Fruit fly (Drosophila melanogaster) whole organism, embryonic: ENCODE data around the gene CG31974.

Experiments used
- Antp ChIP-seq: fragments of 200-800 bp; sonication (Bioruptor generic); optimal IDR thresholded peaks from 3 replicates; lab custom pipeline; 2016; ENCODE audit warnings: missing biosample characterization, missing genetic modification characterization
- Bgb ChIP-seq: fragments of 200-800 bp; sonication (Bioruptor generic); IDR thresholded peaks from 2 replicates; pipeline ENCODE4 v1.3.6; 2022; ENCODE audit warnings: missing biosample characterization, missing genetic modification characterization; ENCODE audit not compliant: partially characterized antibody
- CG11504 ChIP-seq: fragments of 200-800 bp; sonication (Bioruptor generic); optimal IDR thresholded peaks from 3 replicates; lab custom pipeline; 2019; ENCODE audit warnings: missing biosample characterization, mild to moderate bottlenecking, missing genetic modification characterization, moderate library complexity
- CG12071 ChIP-seq: fragments of 200-800 bp; sonication (Bioruptor generic); optimal IDR thresholded peaks from 3 replicates; lab custom pipeline; 2018; ENCODE audit warnings: missing biosample characterization, mild to moderate bottlenecking, missing genetic modification characterization
- CG12219 ChIP-seq: fragments of 200-800 bp; sonication (Bioruptor generic); optimal IDR thresholded peaks from 3 replicates; lab custom pipeline; 2018; ENCODE audit warnings: missing biosample characterization, mild to moderate bottlenecking, missing genetic modification characterization
- CG12769 ChIP-seq: fragments of 200-800 bp; sonication (Bioruptor generic); optimal IDR thresholded peaks from 2 replicates; lab custom pipeline; 2019; ENCODE audit warnings: missing biosample characterization, mild to moderate bottlenecking, missing genetic modification characterization, moderate library complexity
- CG13123 ChIP-seq: fragments of 200-800 bp; sonication (Bioruptor generic); optimal IDR thresholded peaks from 2 replicates; lab custom pipeline; 2016; ENCODE audit warnings: missing biosample characterization, missing genetic modification characterization
- CG13775 ChIP-seq: fragments of 200-800 bp; sonication (Bioruptor generic); optimal IDR thresholded peaks from 3 replicates; lab custom pipeline; 2017; ENCODE audit warnings: missing biosample characterization, mild to moderate bottlenecking, missing genetic modification characterization
- CG14860 ChIP-seq: fragments of 200-800 bp; sonication (Bioruptor generic); IDR thresholded peaks from 3 replicates; pipeline ENCODE4 v1.3.6; 2022; ENCODE audit warnings: missing biosample characterization, missing genetic modification characterization; ENCODE audit not compliant: partially characterized antibody
- CG15073 ChIP-seq: fragments of 200-800 bp; sonication (Bioruptor generic); optimal IDR thresholded peaks from 2 replicates; lab custom pipeline; 2016; ENCODE audit warnings: missing biosample characterization, missing genetic modification characterization
- CG16813 ChIP-seq: fragments of 200-800 bp; sonication (Bioruptor generic); IDR thresholded peaks from 3 replicates; pipeline ENCODE4 v1.3.6; 2022; ENCODE audit warnings: missing biosample characterization, missing genetic modification characterization; ENCODE audit not compliant: partially characterized antibody
- CG17912 ChIP-seq: fragments of 200-800 bp; sonication (Bioruptor generic); optimal IDR thresholded peaks from 2 replicates; lab custom pipeline; 2018; ENCODE audit warnings: missing biosample characterization, mild to moderate bottlenecking, missing genetic modification characterization
- CG18011 ChIP-seq: fragments of 200-800 bp; sonication (Bioruptor generic); optimal IDR thresholded peaks from 2 replicates; lab custom pipeline; 2017; ENCODE audit warnings: missing biosample characterization, missing genetic modification characterization, mild to moderate bottlenecking, moderate library complexity, missing genotype
- CG18476 ChIP-seq: fragments of 200-800 bp; sonication (Bioruptor generic); optimal IDR thresholded peaks from 2 replicates; lab custom pipeline; 2016; ENCODE audit warnings: missing biosample characterization, mild to moderate bottlenecking, missing genetic modification characterization
- CG2129 ChIP-seq: fragments of 200-800 bp; sonication (Bioruptor generic); IDR thresholded peaks from 2 replicates; pipeline ENCODE4 v1.3.6; 2022; ENCODE audit warnings: missing biosample characterization, missing genetic modification characterization; ENCODE audit not compliant: partially characterized antibody
- CG2202 ChIP-seq: fragments of 200-800 bp; sonication (Bioruptor generic); optimal IDR thresholded peaks from 2 replicates; lab custom pipeline; 2018; ENCODE audit warnings: missing biosample characterization, mild to moderate bottlenecking, missing genetic modification characterization
- CG31365 ChIP-seq: fragments of 200-800 bp; sonication (Bioruptor generic); optimal IDR thresholded peaks from 2 replicates; lab custom pipeline; 2018; ENCODE audit warnings: missing biosample characterization, mild to moderate bottlenecking, missing genetic modification characterization
- CG31388 ChIP-seq: fragments of 200-800 bp; sonication (Bioruptor generic); optimal IDR thresholded peaks from 2 replicates; lab custom pipeline; 2016; ENCODE audit warnings: missing biosample characterization, missing genetic modification characterization
- CG31441 ChIP-seq: fragments of 200-800 bp; sonication (Bioruptor generic); IDR thresholded peaks from 2 replicates; pipeline ENCODE4 v1.3.6; 2022; ENCODE audit warnings: missing biosample characterization, missing genetic modification characterization
- CG34224 ChIP-seq: fragments of 200-800 bp; sonication (Bioruptor generic); IDR thresholded peaks from 3 replicates; pipeline ENCODE4 v1.3.6; 2022; ENCODE audit warnings: missing biosample characterization, missing genetic modification characterization; ENCODE audit not compliant: partially characterized antibody
- CG34376 ChIP-seq: fragments of 200-800 bp; sonication (Bioruptor generic); optimal IDR thresholded peaks from 2 replicates; lab custom pipeline; 2018; ENCODE audit warnings: missing biosample characterization, mild to moderate bottlenecking, missing genetic modification characterization
- CG4617 ChIP-seq: fragments of 200-800 bp; sonication (Bioruptor generic); optimal IDR thresholded peaks from 3 replicates; lab custom pipeline; 2016; ENCODE audit warnings: missing biosample characterization, missing genetic modification characterization, borderline replicate concordance
- CG4730 ChIP-seq: fragments of 200-800 bp; sonication (Bioruptor generic); IDR thresholded peaks from 2 replicates; pipeline ENCODE4 v1.3.6; 2022; ENCODE audit warnings: missing biosample characterization, missing genetic modification characterization
- CG5180 ChIP-seq: fragments of 200-800 bp; sonication (Bioruptor generic); optimal IDR thresholded peaks from 3 replicates; lab custom pipeline; 2017; ENCODE audit warnings: missing biosample characterization, missing genetic modification characterization, mild to moderate bottlenecking, moderate library complexity, missing genetic modification reagents
- CG7556 ChIP-seq: fragments of 200-800 bp; sonication (Bioruptor generic); optimal IDR thresholded peaks from 2 replicates; lab custom pipeline; 2017; ENCODE audit warnings: missing biosample characterization, mild to moderate bottlenecking, missing genetic modification characterization
- CoRest ChIP-seq: fragments of 200-800 bp; sonication (Bioruptor generic); optimal IDR thresholded peaks from 3 replicates; lab custom pipeline; 2018; ENCODE audit warnings: missing biosample characterization, mild to moderate bottlenecking, missing genetic modification characterization, moderate library complexity
- Dad ChIP-seq: fragments of 200-800 bp; sonication (Bioruptor generic); optimal IDR thresholded peaks from 3 replicates; lab custom pipeline; 2016; ENCODE audit warnings: missing biosample characterization, missing genetic modification characterization
- Dip3 ChIP-seq: fragments of 200-800 bp; sonication (Bioruptor generic); optimal IDR thresholded peaks from 3 replicates; lab custom pipeline; 2016; ENCODE audit warnings: missing biosample characterization, missing genetic modification characterization
- H2.0 ChIP-seq: fragments of 200-800 bp; sonication (Bioruptor generic); IDR thresholded peaks from 2 replicates; pipeline ENCODE4 v1.3.6; 2022; ENCODE audit warnings: missing biosample characterization, missing genetic modification characterization
- Hr51 ChIP-seq, 2 experiments: fragments of 200-800 bp; sonication (Bioruptor generic); optimal IDR thresholded peaks; 2 replicates in 1 of 2; 3 replicates in 1 of 2; lab custom pipeline; 2016 to 2018; ENCODE audit warnings: missing biosample characterization in 2 of 2, missing genetic modification characterization in 2 of 2, mild to moderate bottlenecking in 1 of 2, moderate library complexity in 1 of 2
- Jarid2 ChIP-seq: fragments of 200-800 bp; sonication (Bioruptor generic); optimal IDR thresholded peaks from 3 replicates; lab custom pipeline; 2017; ENCODE audit warnings: mild to moderate bottlenecking, missing biosample characterization, missing genetic modification reagents, missing genetic modification characterization
- Myb ChIP-seq: fragments of 200-800 bp; sonication (Bioruptor generic); optimal IDR thresholded peaks from 2 replicates; lab custom pipeline; 2016; ENCODE audit warnings: missing biosample characterization, missing genetic modification characterization
- NFAT ChIP-seq: fragments of 200-800 bp; sonication (Bioruptor generic); IDR thresholded peaks from 2 replicates; pipeline ENCODE4 v1.3.6; 2022; ENCODE audit warnings: missing biosample characterization, missing genetic modification characterization
- Nf-YA ChIP-seq: fragments of 200-800 bp; sonication (Bioruptor generic); IDR thresholded peaks from 2 replicates; pipeline ENCODE4 v1.3.6; 2022; ENCODE audit warnings: missing biosample characterization, missing genetic modification characterization
- Scr ChIP-seq: fragments of 200-800 bp; sonication (Bioruptor generic); IDR thresholded peaks from 2 replicates; pipeline ENCODE4 v1.3.6; 2022; ENCODE audit warnings: missing biosample characterization, missing genetic modification characterization; ENCODE audit not compliant: partially characterized antibody
- Six4 ChIP-seq: fragments of 200-800 bp; sonication (Bioruptor generic); optimal IDR thresholded peaks from 2 replicates; lab custom pipeline; 2016; ENCODE audit warnings: missing biosample characterization, missing genetic modification characterization
- ara ChIP-seq: fragments of 200-800 bp; sonication (Bioruptor generic); IDR thresholded peaks from 2 replicates; pipeline ENCODE4 v1.3.6; 2022; ENCODE audit warnings: missing biosample characterization, missing genetic modification characterization
- dpn ChIP-seq, 2 experiments: fragments of 200-800 bp; sonication (Bioruptor generic); optimal IDR thresholded peaks; 3 replicates each; lab custom pipeline; 2016; ENCODE audit warnings: missing biosample characterization in 2 of 2, missing genetic modification characterization in 2 of 2
- fd64A ChIP-seq: fragments of 200-800 bp; sonication (Bioruptor generic); optimal IDR thresholded peaks from 3 replicates; lab custom pipeline; 2018; ENCODE audit warnings: missing biosample characterization, mild to moderate bottlenecking, missing genetic modification characterization
- grau ChIP-seq: fragments of 200-800 bp; optimal IDR thresholded peaks from 3 replicates; lab custom pipeline; 2019; ENCODE audit warnings: missing biosample characterization, mild to moderate bottlenecking, missing genetic modification characterization, moderate library complexity
- grn ChIP-seq: fragments of 200-800 bp; sonication (Bioruptor generic); optimal IDR thresholded peaks from 3 replicates; lab custom pipeline; 2017; ENCODE audit warnings: missing biosample characterization, missing genetic modification characterization
- ham ChIP-seq: fragments of 200-800 bp; sonication (Bioruptor generic); IDR thresholded peaks from 2 replicates; pipeline ENCODE4 v1.3.6; 2022; ENCODE audit warnings: missing biosample characterization, missing genetic modification characterization
- mld ChIP-seq: fragments of 200-800 bp; sonication (Bioruptor generic); IDR thresholded peaks from 3 replicates; pipeline ENCODE4 v1.3.6; 2022; ENCODE audit warnings: missing biosample characterization, missing genetic modification characterization; ENCODE audit not compliant: partially characterized antibody
- oc ChIP-seq: fragments of 200-800 bp; sonication (Bioruptor generic); optimal IDR thresholded peaks from 2 replicates; lab custom pipeline; 2018; ENCODE audit warnings: missing biosample characterization, mild to moderate bottlenecking, missing genetic modification characterization, moderate library complexity
- peb ChIP-seq: fragments of 200-800 bp; sonication (Bioruptor generic); IDR thresholded peaks from 2 replicates; pipeline ENCODE4 v1.3.6; 2022; ENCODE audit warnings: missing biosample characterization, missing genetic modification characterization
- sens-2 ChIP-seq: fragments of 200-800 bp; sonication (Bioruptor generic); IDR thresholded peaks from 2 replicates; pipeline ENCODE4 v1.3.6; 2022; ENCODE audit warnings: missing biosample characterization, missing genetic modification characterization
- sna ChIP-seq: fragments of 200-800 bp; sonication (Bioruptor generic); IDR thresholded peaks from 2 replicates; pipeline ENCODE4 v1.3.6; 2022; ENCODE audit warnings: missing biosample characterization, missing genetic modification characterization; ENCODE audit not compliant: partially characterized antibody
- sob ChIP-seq: fragments of 200-800 bp; sonication (Bioruptor generic); IDR thresholded peaks from 2 replicates; pipeline ENCODE4 v1.3.6; 2022; ENCODE audit warnings: missing biosample characterization, missing genetic modification characterization
- vnd ChIP-seq: fragments of 200-800 bp; sonication (Bioruptor generic); IDR thresholded peaks from 3 replicates; pipeline ENCODE4 v1.3.6; 2022; ENCODE audit warnings: missing biosample characterization, missing genetic modification characterization; ENCODE audit not compliant: partially characterized antibody
- vvl ChIP-seq: fragments of 200-800 bp; sonication (Bioruptor generic); IDR thresholded peaks from 2 replicates; pipeline ENCODE4 v1.3.6; 2022; ENCODE audit warnings: missing biosample characterization, missing genetic modification characterization

Gene CG31974

dm6 chr2L:143088-143487 lies at the start of gene CG31974, which contains the start of gene CG11454 (continued):
- TF ChIP-seq CG5180 (GFP tag; lab: Kevin White, UChicago) = peak; percentile 67
- TF ChIP-seq sna (GFP tag; lab: Robert Waterston, UW) = peak; percentile 87
- no peak for TF ChIP-seq peb (GFP tag; lab: Robert Waterston, UW)
- peak; percentile 82 for TF ChIP-seq Scr (GFP tag; lab: Robert Waterston, UW)
- TF ChIP-seq CoRest (tag; lab: Kevin White, UChicago) = peak; percentile 4
- TF ChIP-seq CG4617 (GFP tag; lab: Kevin White, UChicago) = peak; percentile 68
- no peak for TF ChIP-seq CG4730 (GFP tag; lab: Robert Waterston, UW)
- TF ChIP-seq Bgb (GFP tag; lab: Robert Waterston, UW) = peak; percentile 91
- no peak for TF ChIP-seq CG18476
- no peak for TF ChIP-seq CG13775 (GFP tag; lab: Kevin White, UChicago)
- no peak for TF ChIP-seq CG12769 (tag; lab: Kevin White, UChicago)
- no peak for TF ChIP-seq Hr51 (GFP tag; optimal IDR thresholded peaks at IDR 0.05; lab: Kevin White, UChicago)
- TF ChIP-seq CG31365 = no peak
- no peak for TF ChIP-seq CG2202 (tag; lab: Kevin White, UChicago)
- no peak for TF ChIP-seq CG7556
- TF ChIP-seq dpn (GFP tag; optimal IDR thresholded peaks at IDR 0.05; lab: Kevin White, UChicago) = peak in 1 of 2 experiments; percentile 7
- TF ChIP-seq Dad = no peak
- peak; percentile 67; the same call in 2 of the 3 replicates for TF ChIP-seq CG16813 (GFP tag; lab: Robert Waterston, UW)
- TF ChIP-seq mld (GFP tag; lab: Robert Waterston, UW) = 0 out of 3 replicates have a peak, but pooled peaks have one; percentile 41
- TF ChIP-seq grau = peak; percentile 21
- TF ChIP-seq CG34224 (GFP tag; lab: Robert Waterston, UW) = peak; percentile 94
- no peak for TF ChIP-seq CG31388 (GFP tag; lab: Kevin White, UChicago)
- no peak for TF ChIP-seq Nf-YA (GFP tag; lab: Robert Waterston, UW)
- no peak for TF ChIP-seq sens-2
- TF ChIP-seq CG11504 (tag; lab: Kevin White, UChicago) = no peak
- no peak for TF ChIP-seq CG15073 (GFP tag; lab: Kevin White, UChicago)
- no peak for TF ChIP-seq CG17912 (GFP tag; lab: Kevin White, UChicago)
- TF ChIP-seq ara (GFP tag; lab: Robert Waterston, UW) = no peak
- TF ChIP-seq sob = peak; percentile 21; the same call in 1 of the 2 replicates
- peak; percentile 58; the same call in 1 of the 3 replicates for TF ChIP-seq vnd
- TF ChIP-seq fd64A (GFP tag; lab: Kevin White, UChicago) = no peak
- no peak for TF ChIP-seq H2.0 (GFP tag; lab: Robert Waterston, UW)
- TF ChIP-seq Jarid2 (GFP tag; lab: Kevin White, UChicago) = no peak
- peak; percentile 15; the same call in 1 of the 2 replicates for TF ChIP-seq vvl
- peak; percentile 4 for TF ChIP-seq CG34376
- no peak for TF ChIP-seq Antp (GFP tag; lab: Kevin White, UChicago)
- no peak for TF ChIP-seq Dip3 (GFP tag; lab: Kevin White, UChicago)
- peak; percentile 34; the same call in 1 of the 3 replicates for TF ChIP-seq CG14860
- peak; percentile 93 for TF ChIP-seq grn
- peak; percentile 58 for TF ChIP-seq CG2129 (GFP tag; lab: Robert Waterston, UW)
- TF ChIP-seq CG18011 (GFP tag; lab: Kevin White, UChicago) = no peak
- TF ChIP-seq CG13123 = no peak
- TF ChIP-seq NFAT = no peak
- TF ChIP-seq ham (GFP tag; lab: Robert Waterston, UW) = no peak
- no peak for TF ChIP-seq oc (tag; lab: Kevin White, UChicago)
- TF ChIP-seq CG12219 (GFP tag; lab: Kevin White, UChicago) = no peak
- no peak for TF ChIP-seq CG12071 (GFP tag; lab: Kevin White, UChicago)
- no peak for TF ChIP-seq CG31441 (GFP tag; lab: Robert Waterston, UW)
- peak; percentile 95 for TF ChIP-seq Myb (GFP tag; lab: Kevin White, UChicago)
- TF ChIP-seq Six4 (GFP tag; lab: Kevin White, UChicago) = no peak
